Worm (Caenorhabditis elegans): ENCODE data around the gene F21D5.5.

Gene F21D5.5

DNA sequence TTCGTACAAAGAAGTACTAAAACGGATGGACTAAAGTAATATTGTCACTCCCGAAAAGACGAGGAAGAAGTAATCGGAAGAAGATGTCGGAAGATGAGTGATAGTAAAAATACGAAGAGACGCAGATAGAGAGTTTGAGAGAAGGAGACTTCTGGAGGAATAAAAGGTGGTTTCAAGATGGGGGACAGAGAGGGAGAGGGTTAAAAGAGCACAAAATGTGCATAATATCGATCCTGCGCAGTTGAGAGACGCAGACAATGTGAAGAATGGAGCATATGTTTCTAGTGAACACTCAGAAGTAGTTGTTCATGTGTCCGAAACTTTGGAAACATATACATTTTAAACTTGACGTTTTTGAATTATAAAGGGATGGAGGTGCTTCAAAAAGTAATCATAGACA lies 23.3 kb upstream of the F21D5.5 start (continued):
- TF ChIP-seq nfya-1 (tag; optimal IDR thresholded peaks at IDR 0.05) (peak; percentile 52), hlh-8 (tag; optimal IDR thresholded peaks at IDR 0.05) (peak; percentile 69), C38D4.7 (GFP tag; optimal IDR thresholded peaks at IDR 0.05) (no peak), ceh-14 (tag; optimal IDR thresholded peaks at IDR 0.05) (no peak), hlh-30 (tag; optimal IDR thresholded peaks at IDR 0.05; ENCODE audit: insufficient read depth) (no peak), ceh-2 (tag; optimal IDR thresholded peaks at IDR 0.05) (no peak), ceh-34 (tag; optimal IDR thresholded peaks at IDR 0.05) (peak; percentile 49), odd-2 (tag; optimal IDR thresholded peaks at IDR 0.05) (no peak), unc-42 (tag; optimal IDR thresholded peaks at IDR 0.05) (peak; percentile 84), K02D7.2 (tag; optimal IDR thresholded peaks at IDR 0.05) (no peak), elt-4 (tag; optimal IDR thresholded peaks at IDR 0.05) (no peak), madf-2 (tag; optimal IDR thresholded peaks at IDR 0.05) (no peak), ttx-3 (tag; optimal IDR thresholded peaks at IDR 0.05) (no peak)

DNA sequence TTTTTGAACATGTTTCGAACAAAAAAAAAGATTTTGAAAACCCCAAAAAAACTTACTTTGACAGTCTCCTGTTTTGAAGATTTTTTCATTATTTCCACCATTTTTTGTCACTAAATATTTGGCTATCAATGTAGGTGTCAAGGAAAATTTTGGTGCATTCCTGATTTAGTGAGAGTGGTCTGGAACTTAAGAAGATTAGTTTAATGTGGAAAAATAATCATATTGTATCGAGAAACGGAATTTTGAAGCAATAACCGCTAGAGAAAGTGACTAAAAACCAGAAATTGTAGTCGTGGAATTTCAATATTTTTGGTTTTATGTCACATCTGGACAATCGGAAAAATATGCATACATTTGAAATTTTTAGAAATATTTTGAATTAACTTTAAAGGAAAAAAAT lies 22.7 kb upstream of the F21D5.5 start, which contains the start of the genes F20C5.11 and klp-11:
Gene F20C5.11, minus strand, starts transcription at position 101 of the 400 bp plus-strand sequence.
Gene klp-11, minus strand, starts transcription at position 171 of the 400 bp plus-strand sequence.
- no peak for TF ChIP-seq K09A11.1 (tag; optimal IDR thresholded peaks at IDR 0.05; ENCODE audit: insufficient read depth)
- TF ChIP-seq dve-1 (tag; optimal IDR thresholded peaks at IDR 0.05): no peak
- no peak for TF ChIP-seq ceh-31 (tag; optimal IDR thresholded peaks at IDR 0.05)
- no peak for TF ChIP-seq F13H6.1 (tag; optimal IDR thresholded peaks at IDR 0.05)
- no peak for TF ChIP-seq fkh-6 (tag; optimal IDR thresholded peaks at IDR 0.05)
- no peak for TF ChIP-seq hlh-8 (tag; optimal IDR thresholded peaks at IDR 0.05)
- TF ChIP-seq syd-9 (tag; optimal IDR thresholded peaks at IDR 0.05): no peak
- no peak for TF ChIP-seq hlh-15 (tag; optimal IDR thresholded peaks at IDR 0.05)
- TF ChIP-seq lin-11 (tag; optimal IDR thresholded peaks at IDR 0.05): no peak
- no peak for TF ChIP-seq tbx-2 (tag; optimal IDR thresholded peaks at IDR 0.05)

- peak; percentile 17 for TF ChIP-seq ceh-31 (tag; optimal IDR thresholded peaks at IDR 0.05)
- TF ChIP-seq pat-9 (tag; optimal IDR thresholded peaks at IDR 0.05): no peak
- TF ChIP-seq ceh-14 (tag; optimal IDR thresholded peaks at IDR 0.05): peak; percentile 4
- TF ChIP-seq nfya-1 (tag; optimal IDR thresholded peaks at IDR 0.05): peak; percentile 25
- TF ChIP-seq unc-42 (tag; optimal IDR thresholded peaks at IDR 0.05): peak; percentile 35
Measured at ce11 chrIV:8758620-8759019, 19.4 kb upstream of the F21D5.5 start.

DNA sequence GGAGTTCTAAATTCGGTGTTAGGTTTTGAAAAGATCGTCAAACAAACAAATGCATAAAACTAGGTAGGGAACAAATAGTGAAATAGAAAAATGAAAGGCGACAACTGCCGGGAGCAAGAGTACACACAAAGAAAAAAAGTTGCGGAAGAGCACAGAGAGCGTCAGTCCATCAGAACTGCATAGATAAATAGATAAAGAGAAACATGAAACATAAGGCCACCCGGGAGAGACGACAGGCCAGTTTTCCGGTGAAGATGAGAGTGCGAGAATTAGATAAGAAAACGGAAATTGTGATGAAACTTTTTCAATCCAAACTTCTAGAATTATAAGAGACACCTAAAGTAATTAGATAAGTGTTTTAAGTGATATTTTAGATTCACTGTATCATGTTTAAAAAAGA lies 18.5 kb upstream of the F21D5.5 start:
- TF ChIP-seq ahr-1 (tag; optimal IDR thresholded peaks at IDR 0.05) (no peak), nhr-232 (tag; optimal IDR thresholded peaks at IDR 0.05) (no peak), ceh-30 (tag; optimal IDR thresholded peaks at IDR 0.05) (no peak), hlh-8 (tag; optimal IDR thresholded peaks at IDR 0.05) (no peak), ceh-45 (GFP tag; IDR thresholded peaks at IDR 0.05) (no peak), che-1 (tag; optimal IDR thresholded peaks at IDR 0.05) (no peak), ceh-18 (tag; optimal IDR thresholded peaks at IDR 0.05) (peak; percentile 14), pat-9 (tag; optimal IDR thresholded peaks at IDR 0.05) (no peak), ttx-3 (tag; optimal IDR thresholded peaks at IDR 0.05) (no peak), ceh-9 (tag; optimal IDR thresholded peaks at IDR 0.05) (no peak), Y22D7AL.16 (tag; optimal IDR thresholded peaks at IDR 0.05) (no peak), F13H6.1 (tag; optimal IDR thresholded peaks at IDR 0.05) (no peak), pag-3 (tag; optimal IDR thresholded peaks at IDR 0.05; ENCODE audit: borderline replicate concordance) (no peak), unc-42 (tag; optimal IDR thresholded peaks at IDR 0.05) (peak; percentile 19), ceh-14 (tag; optimal IDR thresholded peaks at IDR 0.05) (no peak), C08G9.2 (tag; optimal IDR thresholded peaks at IDR 0.05) (no peak), sox-2 (GFP tag; IDR thresholded peaks at IDR 0.05) (no peak)

- TF ChIP-seq ttx-3 (tag; optimal IDR thresholded peaks at IDR 0.05): no peak
- no peak for TF ChIP-seq madf-2 (tag; optimal IDR thresholded peaks at IDR 0.05)
- no peak for TF ChIP-seq gmeb-2 (tag; optimal IDR thresholded peaks at IDR 0.05)
- no peak for TF ChIP-seq zip-5 (tag; optimal IDR thresholded peaks at IDR 0.05)
- TF ChIP-seq syd-9 (tag; optimal IDR thresholded peaks at IDR 0.05): no peak
- TF ChIP-seq unc-55 (GFP tag; optimal IDR thresholded peaks at IDR 0.05): no peak
- TF ChIP-seq hlh-6 (tag; optimal IDR thresholded peaks at IDR 0.05): no peak
- no peak for TF ChIP-seq ref-2 (tag; optimal IDR thresholded peaks at IDR 0.05)
- no peak for TF ChIP-seq K09A11.1 (tag; optimal IDR thresholded peaks at IDR 0.05; ENCODE audit: insufficient read depth)
- no peak for TF ChIP-seq ceh-45 (GFP tag; IDR thresholded peaks at IDR 0.05)
- TF ChIP-seq ama-1 (optimal IDR thresholded peaks at IDR 0.05): no peak
- no peak for TF ChIP-seq rnt-1 (tag; optimal IDR thresholded peaks at IDR 0.05)
- no peak for TF ChIP-seq ztf-16 (tag; optimal IDR thresholded peaks at IDR 0.05)
- no peak for TF ChIP-seq C08G9.2 (tag; optimal IDR thresholded peaks at IDR 0.05)
- TF ChIP-seq ceh-30 (tag; optimal IDR thresholded peaks at IDR 0.05): no peak
- TF ChIP-seq unc-86 (tag; optimal IDR thresholded peaks at IDR 0.05): no peak
- no peak for TF ChIP-seq ahr-1 (tag; optimal IDR thresholded peaks at IDR 0.05)
- TF ChIP-seq mec-3 (tag; optimal IDR thresholded peaks at IDR 0.05; ENCODE audit: borderline replicate concordance): no peak
Measured at ce11 chrIV:8754727-8755126, 15.5 kb upstream of the F21D5.5 start, which contains the start of gene elli-1. Gene elli-1 (minus strand): TSS chrIV:8754827.

All from whole organism, late embryonic.